Worm (Caenorhabditis elegans): ENCODE measurements around the gene C45H4.14.

Gene C45H4.14

DNA sequence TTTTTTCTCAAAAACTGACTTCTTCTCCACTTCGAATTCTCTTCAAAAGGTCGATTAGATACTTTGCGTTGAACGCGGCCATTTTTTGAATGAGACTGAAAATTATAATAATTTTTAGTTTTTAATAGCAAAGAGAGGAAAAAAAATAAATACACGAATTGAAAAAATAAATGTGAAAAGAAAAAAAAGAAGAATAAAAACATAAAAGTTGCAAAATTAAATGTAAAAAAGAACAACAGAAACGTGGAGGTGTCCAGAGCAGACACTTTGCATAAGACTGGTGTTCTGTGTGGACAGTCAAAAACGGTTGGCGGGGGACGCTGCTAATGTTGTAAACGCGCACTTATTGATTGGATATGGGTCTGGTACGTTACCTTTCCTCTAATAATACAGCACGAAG is at the start of gene C45H4.14:
C45H4.14 (minus strand) TSS at position 101 of the 400 bp plus-strand sequence.
- no peak for TF ChIP-seq efl-1 (optimal IDR thresholded peaks at IDR 0.05)
- TF ChIP-seq efl-1 (GFP tag; optimal IDR thresholded peaks at IDR 0.05 in 1 of 2): no peak
- TF ChIP-seq fos-1 (tag; optimal IDR thresholded peaks at IDR 0.05): no peak
- no peak for TF ChIP-seq unc-98 (GFP tag; IDR thresholded peaks at IDR 0.05)
- no peak for TF ChIP-seq blmp-1 (tag; optimal IDR thresholded peaks at IDR 0.05)
- TF ChIP-seq lin-39 (tag; optimal IDR thresholded peaks at IDR 0.05): no peak
- TF ChIP-seq sox-4 (tag; optimal IDR thresholded peaks at IDR 0.05): no peak

DNA sequence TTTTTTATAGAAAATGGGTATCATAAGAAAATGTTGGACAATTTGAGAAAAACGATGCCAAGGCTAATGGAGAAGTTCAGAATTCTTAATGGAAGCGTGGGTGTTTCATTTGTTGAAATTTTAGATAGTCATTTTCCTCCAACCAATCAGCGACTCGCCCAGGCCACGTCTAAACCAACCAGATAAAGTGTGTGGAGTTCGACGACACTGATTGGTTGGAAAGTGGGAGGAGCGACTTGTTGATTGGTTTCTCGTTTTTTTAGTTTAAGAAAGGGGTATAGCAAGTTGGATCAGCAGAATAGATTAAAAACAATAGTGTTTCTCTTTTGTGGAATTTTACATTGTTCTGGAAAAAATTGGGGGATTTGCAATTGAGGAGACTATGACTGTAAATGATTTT is 48.3 kb upstream of the C45H4.14 start:
- no peak for TF ChIP-seq nhr-237 (tag; optimal IDR thresholded peaks at IDR 0.05)
- TF ChIP-seq lin-13 (GFP tag; optimal IDR thresholded peaks at IDR 0.05): no peak
- no peak for TF ChIP-seq nhr-12 (tag; optimal IDR thresholded peaks at IDR 0.05)
- TF ChIP-seq rnt-1 (tag; optimal IDR thresholded peaks at IDR 0.05): no peak
- no peak for TF ChIP-seq zag-1 (tag; optimal IDR thresholded peaks at IDR 0.05)
- no peak for TF ChIP-seq vab-15 (tag; optimal IDR thresholded peaks at IDR 0.05)
- TF ChIP-seq nhr-11 (tag; optimal IDR thresholded peaks at IDR 0.05): no peak
- TF ChIP-seq snu-23 (GFP tag; optimal IDR thresholded peaks at IDR 0.05): no peak
- TF ChIP-seq F16B12.6 (tag; optimal IDR thresholded peaks at IDR 0.05): no peak
- TF ChIP-seq lsy-2 (tag; optimal IDR thresholded peaks at IDR 0.05): no peak
- no peak for TF ChIP-seq ama-1 (optimal IDR thresholded peaks at IDR 0.05)
- TF ChIP-seq aly-2 (tag; optimal IDR thresholded peaks at IDR 0.05): no peak
- TF ChIP-seq nhr-90 (tag; optimal IDR thresholded peaks at IDR 0.05; ENCODE audit: poor library complexity): no peak
- TF ChIP-seq sup-37 (GFP tag; optimal IDR thresholded peaks at IDR 0.05): no peak
- no peak for TF ChIP-seq fkh-8 (tag; optimal IDR thresholded peaks at IDR 0.05)

DNA sequence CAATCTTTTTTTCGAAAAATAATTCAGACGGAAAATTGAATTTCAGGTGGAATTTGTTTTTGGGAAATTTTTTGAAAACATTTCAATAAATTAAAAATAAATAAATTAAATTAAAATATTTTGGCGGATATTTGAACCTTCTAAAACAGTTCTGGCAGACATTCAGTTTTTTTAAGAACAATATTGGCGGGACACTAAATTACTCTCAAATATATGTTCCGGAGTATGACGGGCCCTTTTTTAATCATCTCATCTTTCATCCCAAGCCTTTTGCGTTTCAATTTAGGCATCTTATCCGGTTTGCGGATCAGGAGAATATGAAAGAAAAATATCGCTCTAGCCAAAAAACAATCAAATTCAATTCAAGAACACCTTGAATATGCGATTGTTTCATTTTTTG is 47.6 kb upstream of the C45H4.14 start, which contains the start of gene svh-11:
svh-11 (plus strand) TSS at position 301 of the 400 bp plus-strand sequence.
- no peak for TF ChIP-seq nhr-47 (tag; optimal IDR thresholded peaks at IDR 0.05)
- no peak for TF ChIP-seq nhr-20 (tag; optimal IDR thresholded peaks at IDR 0.05)
- no peak for TF ChIP-seq zip-4 (GFP tag; optimal IDR thresholded peaks at IDR 0.05)
- no peak for TF ChIP-seq unc-130 (tag; optimal IDR thresholded peaks at IDR 0.05)
- no peak for TF ChIP-seq C16A3.4 (tag; optimal IDR thresholded peaks at IDR 0.05)
- no peak for TF ChIP-seq egl-13 (tag; optimal IDR thresholded peaks at IDR 0.05)
- no peak for TF ChIP-seq nhr-11 (tag; optimal IDR thresholded peaks at IDR 0.05)

DNA sequence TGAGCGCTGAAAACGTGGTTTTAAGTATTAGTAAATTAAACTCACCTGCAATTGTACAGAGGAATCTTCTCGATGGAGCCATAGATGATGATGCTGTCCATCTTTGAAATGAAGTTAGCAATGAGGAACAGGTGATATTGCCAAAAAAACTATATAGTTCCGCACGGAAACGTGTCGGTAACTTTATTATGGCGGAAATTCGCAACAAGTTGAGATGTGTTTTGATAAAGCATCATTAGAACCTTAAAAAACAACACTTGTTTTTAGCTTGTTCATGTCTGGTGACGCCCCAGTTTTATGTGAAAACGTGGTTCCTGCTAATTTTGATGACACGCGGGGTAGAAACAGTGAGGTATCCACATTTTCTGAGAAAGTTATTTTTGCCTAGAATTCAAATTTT is 47.0 kb upstream of the C45H4.14 start, which contains the start of gene srt-40:
srt-40 (minus strand) TSS at position 101 of the 400 bp plus-strand sequence.
- TF ChIP-seq alr-1 (tag; optimal IDR thresholded peaks at IDR 0.05; ENCODE audit: borderline replicate concordance) (no peak), aha-1 (tag; optimal IDR thresholded peaks at IDR 0.05) (no peak), tlp-1 (tag; optimal IDR thresholded peaks at IDR 0.05) (no peak), ceh-82 (tag; optimal IDR thresholded peaks at IDR 0.05) (no peak), nhr-19 (GFP tag; conservative IDR thresholded peaks at IDR 0.05) (no peak), nhr-20 (tag; optimal IDR thresholded peaks at IDR 0.05) (no peak), ceh-63 (GFP tag; optimal IDR thresholded peaks at IDR 0.05) (no peak), unc-30 (tag; optimal IDR thresholded peaks at IDR 0.05) (no peak), lin-39 (tag; optimal IDR thresholded peaks at IDR 0.05) (no peak)

DNA sequence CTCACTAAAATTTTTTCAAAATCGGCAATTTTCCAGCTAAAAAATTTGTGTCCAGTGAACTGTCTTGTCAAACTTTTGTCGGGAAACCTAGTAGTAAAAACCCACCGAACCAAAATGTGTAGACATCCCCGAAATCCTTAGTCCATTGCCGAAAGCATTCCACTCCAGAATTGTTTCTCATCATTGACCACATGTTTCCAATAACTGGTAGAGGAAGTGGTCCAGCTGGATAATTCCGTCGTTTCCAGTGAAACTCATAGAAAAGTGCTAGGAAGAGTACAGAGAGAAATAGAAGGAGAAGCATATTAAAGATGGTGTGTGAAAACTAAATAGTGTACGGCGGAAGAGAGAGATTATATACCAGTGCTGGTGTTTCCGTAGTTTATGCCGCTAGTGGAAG is 44.8 kb upstream of the C45H4.14 start, which contains the start of gene cyp-33C12:
cyp-33C12 (minus strand) TSS at position 321 of the 400 bp plus-strand sequence.
- TF ChIP-seq nhr-85 (tag): no peak
- TF ChIP-seq pag-3 (tag; optimal IDR thresholded peaks at IDR 0.05; ENCODE audit: borderline replicate concordance, insufficient read depth): no peak
- no peak for TF ChIP-seq pqm-1 (tag; optimal IDR thresholded peaks at IDR 0.05)
- no peak for TF ChIP-seq skn-1 (tag; optimal IDR thresholded peaks at IDR 0.05)
- no peak for TF ChIP-seq vab-15 (tag; optimal IDR thresholded peaks at IDR 0.05)
- TF ChIP-seq C16A3.4 (tag; optimal IDR thresholded peaks at IDR 0.05): no peak
- no peak for TF ChIP-seq nhr-11 (tag; optimal IDR thresholded peaks at IDR 0.05)
- no peak for TF ChIP-seq lin-15B (tag; optimal IDR thresholded peaks at IDR 0.05)
- no peak for TF ChIP-seq ceh-63 (GFP tag; optimal IDR thresholded peaks at IDR 0.05)
- no peak for TF ChIP-seq ets-5 (GFP tag; IDR thresholded peaks at IDR 0.05)
- peak; percentile 91 for TF ChIP-seq dsc-1 (tag; optimal IDR thresholded peaks at IDR 0.05)
- peak; percentile 71 for TF ChIP-seq fkh-4 (tag; optimal IDR thresholded peaks at IDR 0.05; ENCODE audit: borderline replicate concordance)
- no peak for TF ChIP-seq nhr-28 (tag; optimal IDR thresholded peaks at IDR 0.05)
- no peak for TF ChIP-seq unc-62 (GFP tag; optimal IDR thresholded peaks at IDR 0.05)
- no peak for TF ChIP-seq mef-2 (tag; optimal IDR thresholded peaks at IDR 0.05)
- TF ChIP-seq nhr-237 (tag; optimal IDR thresholded peaks at IDR 0.05): no peak
